Worm (Caenorhabditis elegans) whole organism, midembryonic: ENCODE results near the gene kmo-2.
A peak's percentile ranks its signal among the peaks of the same experiment; 100 is the strongest.
"Not testable (repeated sequence)": the region's sequence is repeated elsewhere in the genome, so short reads cannot be mapped to it uniquely, and the experiment has no call there.

Experiments used
- T22C8.4 ChIP-seq: fragments of 200-800 bp; sonication (Bioruptor generic); IDR thresholded peaks from 2 replicates; pipeline ENCODE4 v1.3.6; 2022; ENCODE audit warnings: missing genetic modification characterization, missing compliant biosample characterization
- cog-1 ChIP-seq: sonication (generic microtip); optimal IDR thresholded peaks from 2 replicates; lab custom pipeline; 2016; ENCODE audit warnings: missing genetic modification characterization, missing compliant biosample characterization
- flt-1 ChIP-seq: fragments of 200-800 bp; sonication (Bioruptor generic); IDR thresholded peaks from 2 replicates; pipeline ENCODE4 v1.3.6; 2022; ENCODE audit warnings: missing genetic modification characterization, missing compliant biosample characterization
- klf-2 ChIP-seq: fragments of 200-800 bp; sonication (Bioruptor generic); conservative IDR thresholded peaks from 2 replicates; pipeline ENCODE4 v1.3.6; 2022; ENCODE audit warnings: missing genetic modification reagents, missing genetic modification characterization, missing compliant biosample characterization
- med-1 ChIP-seq: sonication (generic microtip); optimal IDR thresholded peaks from 2 replicates; lab custom pipeline; 2017; ENCODE audit warnings: missing genetic modification characterization, mild to moderate bottlenecking, missing compliant biosample characterization, antibody characterized with exemption, missing genetic modification reagents; ENCODE audit not compliant: insufficient read depth
- ref-1 ChIP-seq: fragments of 200-800 bp; sonication (Bioruptor generic); conservative IDR thresholded peaks from 2 replicates; pipeline ENCODE4 v1.3.6; 2022; ENCODE audit warnings: missing genetic modification reagents, missing genetic modification characterization, missing compliant biosample characterization
- tab-1 ChIP-seq: fragments of 200-800 bp; sonication (Bioruptor generic); IDR thresholded peaks from 2 replicates; pipeline ENCODE4 v1.3.6; 2022; ENCODE audit warnings: missing genetic modification characterization, missing compliant biosample characterization
- ztf-23 ChIP-seq: fragments of 200-800 bp; sonication (Bioruptor generic); IDR thresholded peaks from 2 replicates; pipeline ENCODE4 v1.3.6; 2022; ENCODE audit warnings: missing genetic modification reagents, missing genetic modification characterization, missing compliant biosample characterization
- ztf-29 ChIP-seq: fragments of 200-800 bp; sonication (Bioruptor generic); IDR thresholded peaks from 2 replicates; pipeline ENCODE4 v1.3.6; 2022; ENCODE audit warnings: missing genetic modification reagents, missing genetic modification characterization, missing compliant biosample characterization

Gene kmo-2

ce11 chrV:12033841-12034240 lies 34.5 kb downstream of the kmo-2 start:
- TF ChIP-seq ztf-29 (GFP tag; lab: Robert Waterston, UW) (no peak), flt-1 (GFP tag; lab: Robert Waterston, UW) (no peak)

ce11 chrV:12032060-12032459 lies 36.3 kb downstream of the kmo-2 start, which contains the start of gene pkc-1:
Gene pkc-1, minus strand, starts transcription at chrV:12032160.
- TF ChIP-seq klf-2 (GFP tag; lab: Robert Waterston, UW), result no peak
- TF ChIP-seq T22C8.4 (GFP tag; lab: Robert Waterston, UW), result no peak
- TF ChIP-seq tab-1 (GFP tag; lab: Robert Waterston, UW), result no peak
- TF ChIP-seq flt-1 (GFP tag; lab: Robert Waterston, UW), result no peak
- TF ChIP-seq cog-1 (tag; lab: Kevin White, UChicago), result no peak
- no peak for TF ChIP-seq ztf-23 (GFP tag; lab: Robert Waterston, UW)
- TF ChIP-seq ref-1 (GFP tag; lab: Robert Waterston, UW), result no peak
- TF ChIP-seq ztf-29 (GFP tag; lab: Robert Waterston, UW), result no peak
- no peak for TF ChIP-seq med-1 (GFP tag; lab: Kevin White, UChicago)

- no peak for TF ChIP-seq ztf-29 (GFP tag; lab: Robert Waterston, UW)
- TF ChIP-seq ref-1 (GFP tag; lab: Robert Waterston, UW), result no peak
- TF ChIP-seq tab-1 (GFP tag; lab: Robert Waterston, UW), result no peak
- TF ChIP-seq T22C8.4 (GFP tag; lab: Robert Waterston, UW), result no peak
- TF ChIP-seq klf-2 (GFP tag; lab: Robert Waterston, UW), result no peak
- no peak for TF ChIP-seq cog-1 (tag; lab: Kevin White, UChicago)
- no peak for TF ChIP-seq med-1 (GFP tag; lab: Kevin White, UChicago)
- TF ChIP-seq ztf-23 (GFP tag; lab: Robert Waterston, UW), result no peak
- TF ChIP-seq flt-1 (GFP tag; lab: Robert Waterston, UW), result no peak
Measured at ce11 chrV:12028151-12028550, 40.2 kb downstream of the kmo-2 start.

- TF ChIP-seq klf-2 (GFP tag; lab: Robert Waterston, UW), result no peak
- TF ChIP-seq tab-1 (GFP tag; lab: Robert Waterston, UW), result no peak
- no peak for TF ChIP-seq ztf-29 (GFP tag; lab: Robert Waterston, UW)
- no peak for TF ChIP-seq med-1 (GFP tag; lab: Kevin White, UChicago)
Measured at ce11 chrV:12026878-12027477, 41.4 kb downstream of the kmo-2 start.

ce11 chrV:12025683-12026082 lies 42.7 kb downstream of the kmo-2 start:
- TF ChIP-seq klf-2 (GFP tag; lab: Robert Waterston, UW) (no peak), flt-1 (GFP tag; lab: Robert Waterston, UW) (no peak), T22C8.4 (GFP tag; lab: Robert Waterston, UW) (no peak), med-1 (GFP tag; lab: Kevin White, UChicago) (no peak), tab-1 (GFP tag; lab: Robert Waterston, UW) (no peak), cog-1 (tag; lab: Kevin White, UChicago) (no peak), ztf-23 (GFP tag; lab: Robert Waterston, UW) (no peak), ztf-29 (GFP tag; lab: Robert Waterston, UW) (no peak), ref-1 (GFP tag; lab: Robert Waterston, UW) (no peak)

- TF ChIP-seq T22C8.4 (GFP tag; lab: Robert Waterston, UW) (no peak), tab-1 (GFP tag; lab: Robert Waterston, UW) (peak; percentile 30; the same call in 1 of the 2 replicates), ztf-29 (GFP tag; lab: Robert Waterston, UW) (no peak), flt-1 (GFP tag; lab: Robert Waterston, UW) (no peak), cog-1 (tag; lab: Kevin White, UChicago) (no peak)
Measured at ce11 chrV:12024273-12024672, 44.1 kb downstream of the kmo-2 start.

ce11 chrV:12020940-12021339 lies 47.4 kb downstream of the kmo-2 start:
- TF ChIP-seq med-1 (GFP tag; lab: Kevin White, UChicago) (no peak), flt-1 (GFP tag; lab: Robert Waterston, UW) (no peak), ref-1 (GFP tag; lab: Robert Waterston, UW) (no peak), T22C8.4 (GFP tag; lab: Robert Waterston, UW) (no peak), ztf-23 (GFP tag; lab: Robert Waterston, UW) (no peak), ztf-29 (GFP tag; lab: Robert Waterston, UW) (no peak), klf-2 (GFP tag; lab: Robert Waterston, UW) (no peak), cog-1 (tag; lab: Kevin White, UChicago) (no peak), tab-1 (GFP tag; lab: Robert Waterston, UW) (no peak)

- not testable (repeated sequence) for TF ChIP-seq flt-1 (GFP tag; lab: Robert Waterston, UW); ztf-29 (GFP tag; lab: Robert Waterston, UW); med-1 (GFP tag; lab: Kevin White, UChicago)
Measured at ce11 chrV:12020026-12020425, 48.3 kb downstream of the kmo-2 start, which contains the start of gene F10C2.3. Gene F10C2.3, plus strand, starts transcription at chrV:12020326.
